Fruit fly (Drosophila melanogaster): Measurements from ENCODE around the gene CG4907.

The CG4907 gene

DNA sequence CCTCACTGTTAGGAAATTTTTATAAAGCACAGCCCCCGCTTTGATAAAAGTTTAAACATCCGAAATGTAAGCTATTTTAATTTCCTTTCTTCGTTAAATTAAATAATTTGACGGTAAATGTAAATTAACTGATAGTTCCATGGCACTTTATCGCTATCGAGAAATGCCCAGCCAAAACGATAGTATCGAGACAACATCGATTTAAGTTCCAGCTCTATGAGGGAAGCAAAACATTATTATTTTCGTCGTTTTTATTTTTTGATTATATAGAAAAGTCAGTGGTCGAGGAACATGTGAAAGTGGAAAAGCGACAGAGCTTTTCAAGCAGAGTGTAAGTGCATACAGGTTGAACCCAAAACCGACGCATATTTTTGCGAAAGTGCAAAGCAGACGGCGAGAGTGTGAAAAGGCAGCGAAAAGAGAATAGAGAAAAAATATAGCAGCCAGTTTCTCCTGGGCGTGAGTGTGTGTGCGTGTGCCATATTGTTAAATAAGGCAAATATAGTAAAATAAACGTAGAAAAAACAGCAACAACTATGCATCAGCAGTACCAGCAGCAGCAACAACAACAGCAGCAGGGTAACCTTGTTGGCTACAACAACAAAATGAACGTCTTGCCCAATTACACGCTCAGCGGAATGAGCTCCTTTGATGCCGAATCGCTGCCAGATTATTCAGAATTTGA lies 16.4 kb upstream of the CG4907 start, which contains the start of gene CG45049 (continued):
- TF ChIP-seq ash1 (GFP tag; optimal IDR thresholded peaks at IDR 0.05) (no peak), CG11504 (tag; optimal IDR thresholded peaks at IDR 0.05) (no peak), CG14014 (GFP tag; IDR thresholded peaks at IDR 0.05) (no peak), ato (GFP tag; IDR thresholded peaks at IDR 0.05; ENCODE audit: partially characterized antibody) (peak; percentile 92), CG42726 (GFP tag; IDR thresholded peaks at IDR 0.05; ENCODE audit: partially characterized antibody) (peak; percentile 94), emc (GFP tag; optimal IDR thresholded peaks at IDR 0.05) (no peak), lilli (GFP tag; optimal IDR thresholded peaks at IDR 0.05) (peak; percentile 34), CG13775 (GFP tag; optimal IDR thresholded peaks at IDR 0.05) (no peak), NC2β (GFP tag; optimal IDR thresholded peaks at IDR 0.05) (no peak), cas (GFP tag; IDR thresholded peaks at IDR 0.05) (no peak), Sry-δ (GFP tag; optimal IDR thresholded peaks at IDR 0.05) (peak; percentile 89), org-1 (GFP tag; optimal IDR thresholded peaks at IDR 0.05) (no peak), jumu (GFP tag; optimal IDR thresholded peaks at IDR 0.05) (no peak), grau (tag; optimal IDR thresholded peaks at IDR 0.05) (no peak), CG17568 (GFP tag; optimal IDR thresholded peaks at IDR 0.05) (no peak), dimm (GFP tag; IDR thresholded peaks at IDR 0.05) (no peak), hbn (GFP tag; IDR thresholded peaks at IDR 0.05; ENCODE audit: partially characterized antibody) (peak; percentile 75), psq (GFP tag; optimal IDR thresholded peaks at IDR 0.05) (peak; percentile 46), amos (GFP tag; IDR thresholded peaks at IDR 0.05; ENCODE audit: partially characterized antibody) (peak; percentile 96), CG4617 (GFP tag; optimal IDR thresholded peaks at IDR 0.05; ENCODE audit: borderline replicate concordance) (peak; percentile 72), row (GFP tag; IDR thresholded peaks at IDR 0.05) (peak; percentile 66), gcm2 (GFP tag; optimal IDR thresholded peaks at IDR 0.05) (no peak), fd96Cb (tag; optimal IDR thresholded peaks at IDR 0.05) (no peak), CG14860 (GFP tag; IDR thresholded peaks at IDR 0.05; ENCODE audit: partially characterized antibody) (peak; percentile 74), pros (GFP tag; optimal IDR thresholded peaks at IDR 0.05) (no peak), CG12769 (tag; optimal IDR thresholded peaks at IDR 0.05) (no peak), Spps (tag; optimal IDR thresholded peaks at IDR 0.05) (no peak), scrt (GFP tag; optimal IDR thresholded peaks at IDR 0.05) (no peak), CG15269 (tag; optimal IDR thresholded peaks at IDR 0.05) (no peak), Trl (optimal IDR thresholded peaks at IDR 0.05) (peak in 1 of 2 experiments; percentile 69), Trl (GFP tag; optimal IDR thresholded peaks at IDR 0.05) (no peak), lov (optimal IDR thresholded peaks at IDR 0.05) (no peak), lov (GFP tag; IDR thresholded peaks at IDR 0.05) (no peak), CG3281 (GFP tag; optimal IDR thresholded peaks at IDR 0.05) (peak; percentile 27), CG4328 (GFP tag; optimal IDR thresholded peaks at IDR 0.05) (no peak), Hr3 (GFP tag; optimal IDR thresholded peaks at IDR 0.05) (no peak), CG10267 (tag; optimal IDR thresholded peaks at IDR 0.05) (no peak), CG2116 (GFP tag; optimal IDR thresholded peaks at IDR 0.05) (no peak), CG6175 (GFP tag; IDR thresholded peaks at IDR 0.05) (no peak), mam (GFP tag; optimal IDR thresholded peaks at IDR 0.05) (peak; percentile 25), H2.0 (GFP tag; IDR thresholded peaks at IDR 0.05) (no peak), CG2712 (tag; optimal IDR thresholded peaks at IDR 0.05) (peak; percentile 8), CG17912 (GFP tag; optimal IDR thresholded peaks at IDR 0.05) (no peak), CG33213 (GFP tag; optimal IDR thresholded peaks at IDR 0.05) (no peak), eyg (GFP tag; optimal IDR thresholded peaks at IDR 0.05) (no peak), CG4282 (GFP tag; optimal IDR thresholded peaks at IDR 0.05) (no peak), Rfx (GFP tag; IDR thresholded peaks at IDR 0.05) (no peak), maf-S (GFP tag; optimal IDR thresholded peaks at IDR 0.05) (no peak), CG10147 (GFP tag; optimal IDR thresholded peaks at IDR 0.05) (no peak), mld (GFP tag; IDR thresholded peaks at IDR 0.05; ENCODE audit: partially characterized antibody) (peak; percentile 86; the same call in 2 of the 3 replicates)

Data from whole organism, embryonic.